Worm (Caenorhabditis elegans) whole organism, young adult: ENCODE results near the gene Y73F8A.36.
A peak's percentile ranks its signal among the peaks of the same experiment; 100 is the strongest.
"Not testable (repeated sequence)": the region's sequence is repeated elsewhere in the genome, so short reads cannot be mapped to it uniquely, and the experiment has no call there.

ENCODE experiments used
- B0019.2 ChIP-seq: fragments of 200-800 bp; sonication (Bioruptor generic); conservative IDR thresholded peaks from 2 replicates; pipeline ENCODE4 v1.3.6; 2022; ENCODE audit warnings: missing genetic modification reagents, missing genetic modification characterization, missing compliant biosample characterization
- C17E4.6 ChIP-seq: fragments of 200-800 bp; sonication (Bioruptor generic); IDR thresholded peaks from 2 replicates; pipeline ENCODE4 v1.3.6; 2022; ENCODE audit warnings: missing genetic modification reagents, missing genetic modification characterization, missing compliant biosample characterization
- D2030.7 ChIP-seq: fragments of 200-800 bp; sonication (Bioruptor generic); IDR thresholded peaks from 2 replicates; pipeline ENCODE4 v1.3.6; 2022; ENCODE audit warnings: missing genetic modification reagents, missing genetic modification characterization, missing compliant biosample characterization
- F37B4.10 ChIP-seq: fragments of 200-800 bp; sonication (Bioruptor generic); IDR thresholded peaks from 2 replicates; pipeline ENCODE4 v1.3.6; 2022; ENCODE audit warnings: missing genetic modification characterization, missing compliant biosample characterization
- F49E8.2 ChIP-seq: sonication (generic microtip); optimal IDR thresholded peaks from 3 replicates; lab custom pipeline; 2017; ENCODE audit warnings: missing genetic modification characterization, mild to moderate bottlenecking, missing compliant biosample characterization, antibody characterized with exemption, moderate library complexity; ENCODE audit not compliant: insufficient read depth
- F57A8.1 ChIP-seq: fragments of 200-800 bp; sonication (Bioruptor generic); optimal IDR thresholded peaks from 2 replicates; lab custom pipeline; 2018; ENCODE audit warnings: mild to moderate bottlenecking, missing genetic modification characterization, moderate library complexity, missing compliant biosample characterization
- athp-1 ChIP-seq: sonication (generic microtip); optimal IDR thresholded peaks from 2 replicates; lab custom pipeline; 2017; ENCODE audit warnings: mild to moderate bottlenecking, missing genetic modification characterization, missing compliant biosample characterization
- attf-3 ChIP-seq: fragments of 200-800 bp; sonication (Bioruptor generic); conservative IDR thresholded peaks from 2 replicates; pipeline ENCODE4 v1.3.6; 2022; ENCODE audit warnings: missing genetic modification reagents, missing genetic modification characterization, missing compliant biosample characterization
- attf-6 ChIP-seq: fragments of 200-800 bp; sonication (Bioruptor generic); IDR thresholded peaks from 2 replicates; pipeline ENCODE4 v1.3.6; 2022; ENCODE audit warnings: missing genetic modification reagents, missing genetic modification characterization, missing compliant biosample characterization
- cebp-2 ChIP-seq: fragments of 200-800 bp; sonication (Bioruptor generic); IDR thresholded peaks from 2 replicates; pipeline ENCODE4 v1.3.6; 2022; ENCODE audit warnings: missing genetic modification characterization, missing compliant biosample characterization
- egrh-3 ChIP-seq: fragments of 200-800 bp; sonication (Bioruptor generic); IDR thresholded peaks from 2 replicates; pipeline ENCODE4 v1.3.6; 2022; ENCODE audit warnings: missing genetic modification reagents, missing genetic modification characterization, missing compliant biosample characterization
- ekl-4 ChIP-seq: fragments of 200-800 bp; sonication (Bioruptor generic); IDR thresholded peaks from 2 replicates; pipeline ENCODE4 v1.3.6; 2022; ENCODE audit warnings: missing genetic modification reagents, missing genetic modification characterization, missing compliant biosample characterization
- fkh-3 ChIP-seq: sonication (generic microtip); optimal IDR thresholded peaks from 2 replicates; lab custom pipeline; 2016; ENCODE audit warnings: mild to moderate bottlenecking, missing genetic modification characterization, missing compliant biosample characterization
- hmg-1.2 ChIP-seq: fragments of 200-800 bp; sonication (Bioruptor generic); IDR thresholded peaks from 2 replicates; pipeline ENCODE4 v1.3.6; 2022; ENCODE audit warnings: missing genetic modification reagents, missing genetic modification characterization, missing compliant biosample characterization
- hsf-1 ChIP-seq: fragments of 200-800 bp; sonication (Bioruptor generic); IDR thresholded peaks from 2 replicates; pipeline ENCODE4 v1.3.6; 2022; ENCODE audit warnings: missing genetic modification reagents, missing genetic modification characterization, missing compliant biosample characterization
- lsl-1 ChIP-seq: fragments of 200-800 bp; sonication (Bioruptor generic); optimal IDR thresholded peaks from 2 replicates; lab custom pipeline; 2018; ENCODE audit warnings: mild to moderate bottlenecking, missing genetic modification characterization, moderate library complexity, missing compliant biosample characterization
- madf-6 ChIP-seq: fragments of 200-800 bp; sonication (Bioruptor generic); IDR thresholded peaks from 2 replicates; pipeline ENCODE4 v1.3.6; 2022; ENCODE audit warnings: missing genetic modification reagents, missing genetic modification characterization, missing compliant biosample characterization
- mcd-1 ChIP-seq: fragments of 200-800 bp; sonication (Bioruptor generic); IDR thresholded peaks from 2 replicates; pipeline ENCODE4 v1.3.6; 2022; ENCODE audit warnings: missing genetic modification reagents, missing genetic modification characterization, missing compliant biosample characterization
- nhr-80 ChIP-seq: sonication (generic microtip); optimal IDR thresholded peaks from 2 replicates; lab custom pipeline; 2016; ENCODE audit warnings: missing genetic modification characterization, missing compliant biosample characterization
- pbrm-1 ChIP-seq: fragments of 200-800 bp; sonication (Bioruptor generic); IDR thresholded peaks from 2 replicates; pipeline ENCODE4 v1.3.6; 2022; ENCODE audit warnings: missing genetic modification reagents, missing genetic modification characterization, missing compliant biosample characterization
- rcor-1 ChIP-seq: fragments of 200-800 bp; sonication (Bioruptor generic); IDR thresholded peaks from 2 replicates; pipeline ENCODE4 v1.3.6; 2022; ENCODE audit warnings: missing genetic modification reagents, missing genetic modification characterization, missing compliant biosample characterization
- snpc-1.1 ChIP-seq: sonication (generic microtip); optimal IDR thresholded peaks from 2 replicates; lab custom pipeline; 2017; ENCODE audit warnings: missing genetic modification characterization, mild to moderate bottlenecking, missing compliant biosample characterization, antibody characterized with exemption, moderate library complexity, missing genotype, missing genetic modification reagents; ENCODE audit not compliant: insufficient read depth
- snpc-1.3 ChIP-seq: sonication (generic microtip); optimal IDR thresholded peaks from 2 replicates; lab custom pipeline; 2017; ENCODE audit warnings: missing genetic modification characterization, mild to moderate bottlenecking, missing compliant biosample characterization, antibody characterized with exemption, moderate library complexity, missing genotype, missing genetic modification reagents; ENCODE audit not compliant: insufficient read depth
- snpc-3.4 ChIP-seq: sonication (generic microtip); optimal IDR thresholded peaks from 2 replicates; lab custom pipeline; 2017; ENCODE audit warnings: missing genetic modification characterization, mild to moderate bottlenecking, missing compliant biosample characterization, antibody characterized with exemption, moderate library complexity, missing genotype, missing genetic modification reagents
- snpc-4 ChIP-seq, 5 experiments: fragments of 150-350 bp in 1 of 5; sonication (generic microtip) in 4 of 5; optimal IDR thresholded peaks; 2 replicates each; lab custom pipeline; 2014 to 2018; ENCODE audit warnings: missing genetic modification characterization in 5 of 5, missing biosample characterization in 3 of 5, antibody characterized with exemption in 2 of 5, mild to moderate bottlenecking in 2 of 5, missing compliant biosample characterization in 2 of 5, missing genotype in 2 of 5, moderate library complexity in 2 of 5, missing genetic modification reagents in 1 of 5
- tbp1 ChIP-seq: fragments of 200-800 bp; sonication (Bioruptor generic); optimal IDR thresholded peaks from 2 replicates; lab custom pipeline; 2018; ENCODE audit warnings: mild to moderate bottlenecking, missing genetic modification characterization, missing compliant biosample characterization
- tbx-9 ChIP-seq: sonication (generic microtip); optimal IDR thresholded peaks from 2 replicates; lab custom pipeline; 2016; ENCODE audit warnings: borderline replicate concordance, missing genetic modification characterization, inconsistent platforms, missing compliant biosample characterization
- unc-62 ChIP-seq: fragments of 150-350 bp; optimal IDR thresholded peaks from 2 replicates; lab custom pipeline; 2014; ENCODE audit warnings: missing biosample characterization, missing genetic modification reagents, missing genetic modification characterization
- zfh-2 ChIP-seq: fragments of 200-800 bp; sonication (Bioruptor generic); conservative IDR thresholded peaks from 2 replicates; pipeline ENCODE4 v1.3.6; 2022; ENCODE audit warnings: missing genetic modification reagents, missing genetic modification characterization, missing compliant biosample characterization

Gene Y73F8A.36

ce11 chrIV:15215470-15215869 lies 30.3 kb upstream of the Y73F8A.36 start, which contains the start of gene Y40H7A.10:
Gene Y40H7A.10 (minus strand): TSS chrIV:15215597.
- TF ChIP-seq attf-6 (GFP tag; lab: Robert Waterston, UW) (0 out of 2 replicates have a peak, but pooled peaks have one; percentile 34), unc-62 (GFP tag; lab: Kevin White, UChicago) (peak; percentile 26), F37B4.10 (GFP tag; lab: Robert Waterston, UW) (no peak), F57A8.1 (no peak), nhr-80 (tag; lab: Kevin White, UChicago) (peak; percentile 74), fkh-3 (tag; lab: Kevin White, UChicago) (no peak)

DNA sequence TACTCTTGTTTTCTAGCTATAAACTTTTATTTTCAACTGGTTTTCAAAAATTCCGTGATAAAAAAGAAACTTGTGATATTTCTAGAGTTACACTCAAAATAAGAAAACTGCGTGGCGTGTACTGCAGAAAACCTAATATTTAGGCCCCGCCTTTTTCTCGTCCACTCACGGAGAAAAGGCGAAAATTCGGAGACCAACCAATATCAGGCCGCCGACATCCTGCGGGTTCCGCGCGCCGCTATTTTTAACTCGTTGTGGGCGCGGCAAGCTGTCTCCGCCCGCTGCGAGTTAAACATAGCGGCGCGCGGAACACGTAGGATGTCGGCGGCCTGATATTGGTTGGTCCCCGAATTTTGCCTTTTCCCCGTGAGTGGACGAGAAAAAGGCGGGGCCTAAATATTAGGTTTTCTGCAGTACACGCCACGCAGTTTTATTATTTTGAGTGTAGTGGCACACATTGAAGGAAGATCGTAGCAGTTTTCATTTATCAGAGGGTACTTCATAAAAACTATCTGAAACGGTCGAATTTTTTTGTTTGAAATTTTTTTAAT lies 27.6 kb upstream of the Y73F8A.36 start:
- not testable (repeated sequence) for TF ChIP-seq snpc-4 (GFP tag; optimal IDR thresholded peaks at IDR 0.05; lab: Kevin White, UChicago)
- peak in 2 of 4 experiments; percentile 6 to 91 for TF ChIP-seq snpc-4 (tag; optimal IDR thresholded peaks at IDR 0.05; lab: Kevin White, UChicago)
- TF ChIP-seq cebp-2 (GFP tag; lab: Robert Waterston, UW): peak; percentile 80; the same call in 1 of the 2 replicates
- TF ChIP-seq attf-6 (GFP tag; lab: Robert Waterston, UW): peak; percentile 83; the same call in 1 of the 2 replicates
- TF ChIP-seq hmg-1.2 (GFP tag; lab: Robert Waterston, UW): peak; percentile 5; the same call in 1 of the 2 replicates
- 0 out of 2 replicates have a peak, but pooled peaks have one; percentile 31 for TF ChIP-seq pbrm-1 (GFP tag; lab: Robert Waterston, UW)

ce11 chrIV:15220253-15220652 lies 25.5 kb upstream of the Y73F8A.36 start, which contains the start of gene Y40H7A.11:
Gene Y40H7A.11 (minus strand): TSS chrIV:15220353.
- no peak for TF ChIP-seq attf-3 (GFP tag; lab: Robert Waterston, UW)
- no peak for TF ChIP-seq egrh-3 (GFP tag; lab: Robert Waterston, UW)
- no peak for TF ChIP-seq unc-62 (GFP tag; lab: Kevin White, UChicago)
- TF ChIP-seq zfh-2 (GFP tag; lab: Robert Waterston, UW): no peak

ce11 chrIV:15234272-15234671 lies 11.5 kb upstream of the Y73F8A.36 start:
- TF ChIP-seq F49E8.2: peak; percentile 58
- TF ChIP-seq pbrm-1 (GFP tag; lab: Robert Waterston, UW): peak; percentile 93
- no peak for TF ChIP-seq fkh-3 (tag; lab: Kevin White, UChicago)
- TF ChIP-seq snpc-3.4 (tag; lab: Kevin White, UChicago): peak; percentile 66
- TF ChIP-seq mcd-1 (GFP tag; lab: Robert Waterston, UW): peak; percentile 52; the same call in 1 of the 2 replicates
- no peak for TF ChIP-seq C17E4.6
- peak; percentile 69 for TF ChIP-seq D2030.7 (GFP tag; lab: Robert Waterston, UW)
- TF ChIP-seq B0019.2: no peak
- peak; percentile 5 for TF ChIP-seq lsl-1
- TF ChIP-seq hmg-1.2 (GFP tag; lab: Robert Waterston, UW): peak; percentile 84
- 0 out of 2 replicates have a peak, but pooled peaks have one; percentile 28 for TF ChIP-seq ekl-4 (GFP tag; lab: Robert Waterston, UW)
- peak; percentile 100 for TF ChIP-seq attf-6 (GFP tag; lab: Robert Waterston, UW)
- peak; percentile 62; the same call in 1 of the 2 replicates for TF ChIP-seq hsf-1 (GFP tag; lab: Robert Waterston, UW)
- no peak for TF ChIP-seq tbx-9
- TF ChIP-seq snpc-1.1 (tag; lab: Kevin White, UChicago): peak; percentile 91
- TF ChIP-seq snpc-4 (GFP tag; optimal IDR thresholded peaks at IDR 0.05; lab: Kevin White, UChicago): peak; percentile 95
- peak; percentile 96 to 99 (median 96) for TF ChIP-seq snpc-4 (tag; optimal IDR thresholded peaks at IDR 0.05; lab: Kevin White, UChicago)
- TF ChIP-seq madf-6 (GFP tag; lab: Robert Waterston, UW): peak; percentile 81
- TF ChIP-seq tbp1 (GFP tag; lab: Kevin White, UChicago): peak; percentile 69
- no peak for TF ChIP-seq athp-1 (tag; lab: Kevin White, UChicago)
- TF ChIP-seq rcor-1 (GFP tag; lab: Robert Waterston, UW): peak; percentile 85
- TF ChIP-seq snpc-1.3: peak; percentile 81
